Worm (Caenorhabditis elegans) whole organism, L2 larva: ENCODE results near the gene srj-49.
A peak's percentile ranks its signal among the peaks of the same experiment; 100 is the strongest.

ENCODE experiments used
- Y55F3AM.14 ChIP-seq: fragments of 200-800 bp; sonication (Bioruptor generic); optimal IDR thresholded peaks from 2 replicates; lab custom pipeline; 2018; ENCODE audit warnings: mild to moderate bottlenecking, missing genetic modification characterization, missing compliant biosample characterization
- ZK546.5 ChIP-seq: sonication (generic microtip); optimal IDR thresholded peaks from 2 replicates; lab custom pipeline; 2017; ENCODE audit warnings: missing biosample characterization, missing genetic modification characterization
- alr-1 ChIP-seq: fragments of 150-350 bp; optimal IDR thresholded peaks from 2 replicates; lab custom pipeline; 2014; ENCODE audit warnings: missing biosample characterization, missing genetic modification characterization
- aly-2 ChIP-seq: fragments of 150-350 bp; optimal IDR thresholded peaks from 2 replicates; lab custom pipeline; 2014; ENCODE audit warnings: missing biosample characterization, missing genetic modification characterization
- ama-1 ChIP-seq: fragments of 150-350 bp; optimal IDR thresholded peaks from 2 replicates; lab custom pipeline; 2018; ENCODE audit warnings: inconsistent platforms
- ceh-16 ChIP-seq: fragments of 150-350 bp; optimal IDR thresholded peaks from 2 replicates; lab custom pipeline; 2014; ENCODE audit warnings: missing biosample characterization, missing genetic modification characterization
- ceh-82 ChIP-seq: fragments of 150-350 bp; optimal IDR thresholded peaks from 2 replicates; lab custom pipeline; 2014; ENCODE audit warnings: missing biosample characterization, missing genetic modification characterization
- crh-2 ChIP-seq: sonication (generic microtip); optimal IDR thresholded peaks from 2 replicates; lab custom pipeline; 2017; ENCODE audit warnings: missing biosample characterization, missing genetic modification characterization
- dmd-4 ChIP-seq: sonication (generic microtip); optimal IDR thresholded peaks from 2 replicates; lab custom pipeline; 2017; ENCODE audit warnings: missing biosample characterization, missing genetic modification characterization
- elt-1 ChIP-seq: fragments of 150-350 bp; optimal IDR thresholded peaks from 2 replicates; lab custom pipeline; 2014; ENCODE audit warnings: missing biosample characterization, missing genetic modification characterization
- elt-3 ChIP-seq: sonication (generic microtip); optimal IDR thresholded peaks from 2 replicates; lab custom pipeline; 2017; ENCODE audit warnings: missing biosample characterization, missing genetic modification characterization
- fos-1 ChIP-seq: fragments of 150-350 bp; optimal IDR thresholded peaks from 2 replicates; lab custom pipeline; 2014; ENCODE audit warnings: missing biosample characterization, missing genetic modification characterization
- lin-13 ChIP-seq: fragments of 150-350 bp; optimal IDR thresholded peaks from 2 replicates; lab custom pipeline; 2014; ENCODE audit warnings: missing biosample characterization, missing genetic modification reagents, missing genetic modification characterization
- lin-39 ChIP-seq: fragments of 150-350 bp; optimal IDR thresholded peaks from 2 replicates; lab custom pipeline; 2014; ENCODE audit warnings: missing biosample characterization, missing genetic modification reagents, missing genetic modification characterization
- mab-5 ChIP-seq: fragments of 150-350 bp; optimal IDR thresholded peaks from 2 replicates; lab custom pipeline; 2014; ENCODE audit warnings: missing biosample characterization, missing genetic modification characterization
- mbf-1 ChIP-seq: sonication (generic microtip); optimal IDR thresholded peaks from 2 replicates; lab custom pipeline; 2017; ENCODE audit warnings: missing biosample characterization, missing genetic modification characterization
- nhr-12 ChIP-seq: fragments of 150-350 bp; optimal IDR thresholded peaks from 2 replicates; lab custom pipeline; 2014; ENCODE audit warnings: missing biosample characterization, missing genetic modification characterization
- nhr-129 ChIP-seq: fragments of 150-350 bp; optimal IDR thresholded peaks from 2 replicates; lab custom pipeline; 2014; ENCODE audit warnings: missing biosample characterization, missing genetic modification characterization
- nhr-21 ChIP-seq: fragments of 150-350 bp; optimal IDR thresholded peaks from 2 replicates; lab custom pipeline; 2014; ENCODE audit warnings: missing biosample characterization, missing genetic modification characterization
- nhr-23 ChIP-seq: fragments of 150-350 bp; optimal IDR thresholded peaks from 2 replicates; lab custom pipeline; 2014; ENCODE audit warnings: missing biosample characterization, missing genetic modification reagents, missing genetic modification characterization
- nhr-237 ChIP-seq: fragments of 150-350 bp; optimal IDR thresholded peaks from 2 replicates; lab custom pipeline; 2014; ENCODE audit warnings: missing biosample characterization, missing genetic modification characterization
- nhr-25 ChIP-seq: fragments of 150-350 bp; sonication (generic microtip); optimal IDR thresholded peaks from 3 replicates; lab custom pipeline; 2014; ENCODE audit warnings: missing biosample characterization, missing genetic modification characterization
- nhr-6 ChIP-seq: fragments of 150-350 bp; optimal IDR thresholded peaks from 2 replicates; lab custom pipeline; 2014; ENCODE audit warnings: missing biosample characterization, missing genetic modification characterization
- nhr-77 ChIP-seq: fragments of 150-350 bp; optimal IDR thresholded peaks from 2 replicates; lab custom pipeline; 2014; ENCODE audit warnings: missing biosample characterization, missing genetic modification characterization
- peb-1 ChIP-seq: fragments of 150-350 bp; optimal IDR thresholded peaks from 2 replicates; lab custom pipeline; 2014; ENCODE audit warnings: missing biosample characterization, missing genetic modification characterization
- sem-4 ChIP-seq: fragments of 150-350 bp; optimal IDR thresholded peaks from 2 replicates; lab custom pipeline; 2014; ENCODE audit warnings: missing biosample characterization, missing genetic modification reagents, missing genetic modification characterization
- skn-1 ChIP-seq: sonication (generic microtip); optimal IDR thresholded peaks from 2 replicates; lab custom pipeline; 2017; ENCODE audit warnings: missing biosample characterization, missing genetic modification characterization
- sma-3 ChIP-seq: sonication (generic microtip); optimal IDR thresholded peaks from 2 replicates; lab custom pipeline; 2016; ENCODE audit warnings: missing genetic modification reagents, missing genetic modification characterization, missing compliant biosample characterization
- sma-9 ChIP-seq, 2 experiments: fragments of 150-350 bp in 1 of 2; sonication (generic microtip) in 1 of 2; optimal IDR thresholded peaks; 2 replicates each; lab custom pipeline; 2014 to 2016; ENCODE audit warnings: missing genetic modification characterization in 2 of 2, mild to moderate bottlenecking in 1 of 2, missing biosample characterization in 1 of 2, missing compliant biosample characterization in 1 of 2, missing genetic modification reagents in 1 of 2, moderate library complexity in 1 of 2
- snpc-4 ChIP-seq: fragments of 150-350 bp; optimal IDR thresholded peaks from 2 replicates; lab custom pipeline; 2014; ENCODE audit warnings: missing biosample characterization, missing genetic modification characterization
- unc-55 ChIP-seq: fragments of 150-350 bp; sonication (generic microtip); optimal IDR thresholded peaks from 3 replicates; lab custom pipeline; 2014; ENCODE audit warnings: missing biosample characterization, missing genetic modification reagents, missing genetic modification characterization
- unc-62 ChIP-seq: fragments of 150-350 bp; optimal IDR thresholded peaks from 2 replicates; lab custom pipeline; 2014; ENCODE audit warnings: missing biosample characterization, missing genetic modification reagents, missing genetic modification characterization
- ztf-1 ChIP-seq: fragments of 200-800 bp; sonication (Bioruptor generic); conservative IDR thresholded peaks from 2 replicates; pipeline ENCODE4 v1.3.6; 2022; ENCODE audit warnings: missing genetic modification characterization, missing compliant biosample characterization
- ztf-4 ChIP-seq: fragments of 150-350 bp; optimal IDR thresholded peaks from 2 replicates; lab custom pipeline; 2014; ENCODE audit warnings: missing biosample characterization, missing genetic modification characterization

srj-49 gene

ce11 chrV:2803258-2803657 is 44.9 kb downstream of the srj-49 start:
- TF ChIP-seq nhr-6 (tag; lab: Kevin White, UChicago) (no peak), mbf-1 (tag; lab: Kevin White, UChicago) (no peak), skn-1 (no peak), elt-1 (no peak), nhr-21 (tag; lab: Kevin White, UChicago) (no peak), ama-1 (no peak), ceh-16 (tag; lab: Kevin White, UChicago) (no peak), fos-1 (no peak), unc-55 (GFP tag; lab: Kevin White, UChicago) (no peak), lin-13 (no peak), lin-39 (tag; lab: Kevin White, UChicago) (no peak), nhr-12 (tag; lab: Kevin White, UChicago) (no peak), ceh-82 (tag; lab: Kevin White, UChicago) (no peak), crh-2 (tag; lab: Kevin White, UChicago) (no peak), mab-5 (tag; lab: Kevin White, UChicago) (no peak), nhr-77 (tag; lab: Kevin White, UChicago) (no peak), sma-9 (GFP tag; optimal IDR thresholded peaks at IDR 0.05; lab: Kevin White, UChicago) (no peak), sma-9 (tag; optimal IDR thresholded peaks at IDR 0.05; lab: Kevin White, UChicago) (no peak), nhr-237 (tag; lab: Kevin White, UChicago) (no peak), ztf-4 (tag; lab: Kevin White, UChicago) (no peak)

- TF ChIP-seq dmd-4 (tag; lab: Kevin White, UChicago): no peak
- no peak for TF ChIP-seq lin-13
- no peak for TF ChIP-seq lin-39 (tag; lab: Kevin White, UChicago)
- TF ChIP-seq sma-9 (GFP tag; optimal IDR thresholded peaks at IDR 0.05; lab: Kevin White, UChicago): no peak
- no peak for TF ChIP-seq sma-9 (tag; optimal IDR thresholded peaks at IDR 0.05; lab: Kevin White, UChicago)
- TF ChIP-seq Y55F3AM.14 (GFP tag; lab: Kevin White, UChicago): no peak
- TF ChIP-seq nhr-129: peak; percentile 43
- TF ChIP-seq nhr-12 (tag; lab: Kevin White, UChicago): no peak
Measured at ce11 chrV:2801955-2802354, 46.2 kb downstream of the srj-49 start.

DNA sequence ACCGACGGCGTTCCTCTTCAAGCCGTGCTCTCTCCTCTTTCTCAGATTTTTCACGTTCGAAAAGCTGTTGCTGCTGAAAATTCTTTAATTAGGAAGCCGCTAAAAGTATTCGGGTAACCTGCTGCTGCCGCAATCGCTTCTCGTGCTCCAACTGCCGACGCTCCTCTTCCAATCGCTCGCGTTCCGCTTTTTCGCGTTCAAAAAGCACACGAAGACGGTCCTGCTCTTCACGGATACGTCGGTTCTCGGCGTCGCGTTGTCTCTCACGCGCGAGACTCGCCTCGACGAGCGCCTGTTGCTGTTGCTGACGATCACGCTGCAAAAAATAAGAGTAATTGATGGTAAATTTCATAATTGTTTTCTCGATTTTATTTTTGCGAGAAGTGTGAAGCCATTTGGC is 47.5 kb downstream of the srj-49 start:
- TF ChIP-seq peb-1 (tag; lab: Kevin White, UChicago): no peak
- no peak for TF ChIP-seq nhr-25 (tag; lab: Kevin White, UChicago)
- no peak for TF ChIP-seq mbf-1 (tag; lab: Kevin White, UChicago)
- TF ChIP-seq sem-4 (tag; lab: Kevin White, UChicago): no peak
- TF ChIP-seq aly-2 (tag; lab: Kevin White, UChicago): no peak
- no peak for TF ChIP-seq alr-1 (tag; lab: Kevin White, UChicago)
- no peak for TF ChIP-seq crh-2 (tag; lab: Kevin White, UChicago)
- no peak for TF ChIP-seq elt-3 (tag; lab: Kevin White, UChicago)
- no peak for TF ChIP-seq ZK546.5 (tag; lab: Kevin White, UChicago)

- TF ChIP-seq dmd-4 (tag; lab: Kevin White, UChicago): no peak
- TF ChIP-seq unc-62 (GFP tag; lab: Kevin White, UChicago): no peak
- no peak for TF ChIP-seq ceh-82 (tag; lab: Kevin White, UChicago)
- TF ChIP-seq ZK546.5 (tag; lab: Kevin White, UChicago): no peak
- TF ChIP-seq alr-1 (tag; lab: Kevin White, UChicago): no peak
- no peak for TF ChIP-seq sma-3 (GFP tag; lab: Kevin White, UChicago)
- TF ChIP-seq sma-9 (GFP tag; optimal IDR thresholded peaks at IDR 0.05; lab: Kevin White, UChicago): no peak
- TF ChIP-seq sma-9 (tag; optimal IDR thresholded peaks at IDR 0.05; lab: Kevin White, UChicago): no peak
- no peak for TF ChIP-seq elt-3 (tag; lab: Kevin White, UChicago)
- TF ChIP-seq mbf-1 (tag; lab: Kevin White, UChicago): no peak
- TF ChIP-seq nhr-23 (tag; lab: Kevin White, UChicago): no peak
- TF ChIP-seq sem-4 (tag; lab: Kevin White, UChicago): no peak
- no peak for TF ChIP-seq snpc-4 (tag; lab: Kevin White, UChicago)
- no peak for TF ChIP-seq ztf-1
- no peak for TF ChIP-seq mab-5 (tag; lab: Kevin White, UChicago)
- TF ChIP-seq, all 48 proteins: peak for 0
Measured at ce11 chrV:2799172-2799869, 48.8 kb downstream of the srj-49 start.
